Fruit fly (Drosophila melanogaster) Kc167 (cell line): ENCODE measurements around the gene CG32845.

Source experiments
- Myc ChIP-seq: fragments of >200 bp; optimal IDR thresholded peaks from 2 replicates; lab custom pipeline; 2017; ENCODE audit warnings: missing external identifiers
- Sin3A ChIP-seq: fragments of >200 bp; optimal IDR thresholded peaks from 2 replicates; lab custom pipeline; 2018; ENCODE audit warnings: missing external identifiers
- h ChIP-seq: fragments of >200 bp; optimal IDR thresholded peaks from 3 replicates; lab custom pipeline; 2018; ENCODE audit warnings: missing external identifiers
- insv ChIP-seq: fragments of >200 bp; optimal IDR thresholded peaks from 3 replicates; lab custom pipeline; 2018; ENCODE audit warnings: missing external identifiers
- psq ChIP-seq: fragments of >200 bp; optimal IDR thresholded peaks from 2 replicates; lab custom pipeline; 2017; ENCODE audit warnings: missing external identifiers
- ttk ChIP-seq: sonication (Bioruptor generic); optimal IDR thresholded peaks from 2 replicates; lab custom pipeline; 2017; ENCODE audit warnings: missing external identifiers

DNA sequence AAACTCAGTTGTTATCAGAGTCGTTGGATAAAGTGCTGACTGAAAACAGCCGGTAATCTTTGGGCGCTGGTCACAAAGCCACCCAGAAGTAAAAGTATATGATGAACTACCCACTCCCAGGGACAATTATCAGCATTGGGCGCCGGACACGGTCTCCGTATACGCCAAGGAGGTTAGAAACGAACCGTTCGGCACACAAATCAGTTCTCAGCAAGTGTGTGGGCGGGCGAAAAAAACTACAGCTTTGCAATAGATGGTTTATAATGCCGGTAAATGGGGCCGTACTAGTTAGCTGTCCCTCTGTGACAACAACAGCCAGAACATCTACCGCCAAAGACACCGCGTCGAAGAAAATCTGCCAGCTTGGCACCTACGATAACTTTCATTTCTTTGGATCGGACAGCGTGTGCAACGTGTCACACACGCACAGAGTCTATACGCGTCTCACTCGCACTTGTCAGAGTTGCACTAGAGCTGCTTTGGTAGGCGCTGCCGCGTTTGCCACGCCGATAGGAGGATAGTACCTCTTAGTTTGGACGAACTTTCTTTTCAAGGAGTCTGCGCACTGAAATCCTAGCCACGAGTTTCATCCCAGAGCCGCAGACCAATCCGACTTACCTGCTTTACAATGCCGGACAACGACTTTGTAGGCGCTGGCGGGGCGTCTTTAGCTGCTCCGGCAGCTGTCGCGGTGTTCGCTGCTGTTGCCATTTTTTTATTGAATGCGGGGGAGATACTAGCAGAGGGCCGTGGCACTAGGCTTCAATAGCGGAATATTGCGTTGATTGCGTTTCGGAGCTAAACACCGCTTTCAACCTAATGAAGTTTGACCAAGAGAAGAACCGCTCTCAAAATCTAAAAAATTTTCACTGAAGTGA is 9.5 kb downstream of the CG32845 start:
- TF ChIP-seq ttk (lab: Kevin White, UChicago) (no peak), insv (lab: Kevin White, UChicago) (no peak), psq (lab: Kevin White, UChicago) (no peak), h (lab: Kevin White, UChicago) (no peak), Sin3A (lab: Kevin White, UChicago) (no peak), Myc (lab: Kevin White, UChicago) (no peak)
